Fruit fly (Drosophila melanogaster) whole organism: ENCODE data around the gene CG7382.

Source experiments
- CG8478 ChIP-seq: fragments of >200 bp; optimal IDR thresholded peaks from 2 replicates; lab custom pipeline; 2018; ENCODE audit warnings: inconsistent platforms
- Dll ChIP-seq: fragments of >200 bp; optimal IDR thresholded peaks from 2 replicates; lab custom pipeline; 2017
- EcR ChIP-seq, 2 experiments: fragments of >200 bp; optimal IDR thresholded peaks; 2 replicates each; lab custom pipeline; 2017; ENCODE audit warnings: missing biosample characterization in 2 of 2, missing genetic modification characterization in 2 of 2, missing genetic modification reagents in 2 of 2
- pan ChIP-seq: fragments of >200 bp; optimal IDR thresholded peaks from 2 replicates; lab custom pipeline; 2017
- psq ChIP-seq: fragments of >200 bp; optimal IDR thresholded peaks from 2 replicates; lab custom pipeline; 2017
- usp ChIP-seq: fragments of >200 bp; optimal IDR thresholded peaks from 2 replicates; lab custom pipeline; 2017; ENCODE audit warnings: missing biosample characterization, missing genetic modification characterization, mixed read lengths

Gene CG7382

DNA sequence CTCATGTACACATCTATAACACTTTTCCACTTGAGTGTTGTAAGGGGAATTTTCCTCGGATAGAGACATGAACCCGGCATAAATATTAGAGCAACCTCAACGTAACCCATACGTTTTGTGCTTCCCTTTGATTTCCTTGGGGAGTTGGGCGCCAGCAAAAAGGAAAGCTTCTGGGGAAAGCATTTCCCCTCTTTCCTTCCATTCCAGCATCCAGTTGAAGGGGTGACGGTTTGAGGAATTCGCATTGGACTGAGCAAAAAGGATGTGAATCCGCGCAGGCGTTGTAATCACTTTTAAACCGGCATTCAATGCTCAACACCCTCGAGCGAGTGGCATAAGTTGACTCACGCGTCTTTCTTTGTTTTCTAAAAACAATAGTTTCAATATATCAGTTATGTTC, 4.8 kb downstream of the CG7382 start:
- TF ChIP-seq psq (no peak), CG8478 (lab: Kevin White, UChicago) (no peak), EcR (GFP tag; optimal IDR thresholded peaks at IDR 0.05; lab: Kevin White, UChicago) (no peak), usp (GFP tag; lab: Kevin White, UChicago) (no peak), Dll (no peak), pan (lab: Kevin White, UChicago) (no peak)

DNA sequence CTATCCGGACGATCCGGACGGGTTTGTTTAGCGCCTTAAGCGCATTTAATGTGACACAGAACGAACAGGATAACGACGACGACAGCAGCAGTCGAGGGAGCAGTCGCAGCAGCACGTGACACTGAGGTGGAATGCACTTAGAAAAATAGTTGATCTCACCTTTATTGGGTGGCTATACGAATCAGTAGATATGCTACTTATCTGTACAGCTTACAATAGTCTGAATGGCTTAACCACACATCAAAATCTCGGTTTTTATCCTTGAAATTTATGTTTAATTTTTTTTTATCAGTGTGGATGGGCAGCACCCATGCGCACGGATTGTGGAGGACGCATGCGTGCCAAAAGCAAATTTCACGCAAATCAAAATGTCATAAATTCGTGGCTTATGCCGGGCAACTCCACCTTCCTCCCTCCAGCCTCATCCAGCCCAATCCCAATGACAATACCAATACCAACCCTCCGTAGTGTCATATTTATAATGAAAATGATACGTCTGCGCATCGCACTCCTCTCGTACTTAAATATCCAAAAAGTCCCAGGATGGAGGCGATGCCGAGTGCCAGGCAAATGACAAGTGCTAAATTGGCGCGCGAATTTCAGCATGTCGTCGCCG, 11.8 kb downstream of the CG7382 start:
- no peak for TF ChIP-seq CG8478 (lab: Kevin White, UChicago)
- TF ChIP-seq pan (lab: Kevin White, UChicago), result no peak
- TF ChIP-seq usp (GFP tag; lab: Kevin White, UChicago), result no peak
- TF ChIP-seq Dll, result no peak

DNA sequence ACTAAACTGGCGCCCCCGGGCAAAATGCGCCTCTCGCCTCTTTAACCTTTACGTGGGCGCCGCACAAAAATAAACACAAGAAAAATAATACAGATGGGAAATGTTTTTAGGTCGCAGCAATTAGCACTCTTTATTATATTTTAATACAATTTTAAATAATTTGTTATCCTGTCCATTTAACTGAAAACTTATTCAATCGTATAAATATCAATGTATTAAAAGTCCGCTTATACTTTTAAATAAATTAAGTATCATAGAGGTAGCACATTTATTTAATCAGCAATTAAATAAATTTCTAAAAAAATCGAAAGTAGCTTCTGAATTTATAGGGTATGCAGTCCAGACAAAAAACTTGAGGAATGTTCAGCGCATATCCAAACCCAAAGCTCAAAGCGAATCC, 12.6 kb downstream of the CG7382 start:
- TF ChIP-seq Dll (no peak), pan (lab: Kevin White, UChicago) (no peak), CG8478 (lab: Kevin White, UChicago) (no peak), psq (no peak), EcR (GFP tag; optimal IDR thresholded peaks at IDR 0.05; lab: Kevin White, UChicago) (no peak), usp (GFP tag; lab: Kevin White, UChicago) (no peak)

DNA sequence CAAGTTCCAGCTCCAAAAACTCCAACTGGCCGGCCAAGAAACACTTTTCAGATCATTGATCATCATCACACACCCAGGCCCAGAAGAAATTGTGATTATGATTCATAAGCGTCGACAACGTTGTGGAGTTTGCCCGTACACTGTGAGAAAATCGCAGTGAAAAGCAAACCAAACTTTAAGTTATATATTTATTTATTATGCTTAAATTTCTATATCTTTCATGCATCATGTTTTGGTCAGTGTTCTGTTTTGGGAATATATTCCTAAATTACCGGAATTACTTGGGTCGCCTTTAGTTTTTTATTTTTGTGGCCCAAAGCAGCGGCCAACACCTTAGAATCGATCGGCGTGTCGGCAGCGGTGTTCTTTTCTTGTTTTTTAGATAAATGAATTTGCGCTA, 14.6 kb downstream of the CG7382 start:
- TF ChIP-seq EcR (GFP tag; optimal IDR thresholded peaks at IDR 0.05; lab: Kevin White, UChicago) (no peak), psq (no peak), pan (lab: Kevin White, UChicago) (no peak), Dll (no peak), CG8478 (lab: Kevin White, UChicago) (no peak), usp (GFP tag; lab: Kevin White, UChicago) (no peak)

DNA sequence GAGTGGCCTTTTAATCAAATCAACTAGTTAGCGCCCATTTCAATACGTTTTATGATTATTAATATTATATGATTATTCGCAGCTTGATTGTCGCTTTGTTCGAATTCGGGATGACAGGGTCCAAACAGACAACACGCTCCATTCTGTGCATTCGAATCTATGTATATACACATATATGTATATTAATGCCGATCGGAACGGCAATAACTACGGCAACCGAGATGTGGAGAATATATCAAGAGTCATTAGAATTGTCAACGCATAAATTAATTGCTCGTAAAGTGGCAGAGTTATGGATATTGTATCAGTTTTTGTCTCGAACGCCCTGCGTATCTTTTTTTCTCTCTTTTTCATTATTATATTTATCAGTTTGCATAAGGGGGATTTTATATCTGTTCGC, 16.8 kb downstream of the CG7382 start:
- TF ChIP-seq pan (lab: Kevin White, UChicago) (no peak), psq (no peak), CG8478 (lab: Kevin White, UChicago) (no peak), usp (GFP tag; lab: Kevin White, UChicago) (no peak), EcR (GFP tag; optimal IDR thresholded peaks at IDR 0.05; lab: Kevin White, UChicago) (no peak), Dll (no peak)

DNA sequence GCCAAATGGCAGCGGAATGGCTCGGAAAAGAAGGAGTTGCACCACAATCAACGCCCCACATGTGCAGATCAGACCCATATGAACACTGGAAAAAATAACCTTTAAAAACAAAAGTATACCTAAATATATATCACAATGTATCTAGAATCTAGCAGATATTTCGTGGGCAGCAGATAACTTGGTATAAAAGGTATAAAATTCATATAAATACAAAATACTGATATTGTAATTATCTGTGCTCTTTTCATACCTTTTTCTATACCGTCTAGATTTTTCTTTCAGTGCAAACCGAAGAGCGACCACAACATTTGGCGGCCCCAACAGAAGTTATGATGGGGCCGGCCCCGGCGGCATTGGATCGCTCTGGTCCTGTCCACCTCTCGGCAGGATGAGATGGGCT, 18.4 kb downstream of the CG7382 start:
- TF ChIP-seq usp (GFP tag; lab: Kevin White, UChicago), result no peak
- TF ChIP-seq pan (lab: Kevin White, UChicago), result no peak
- no peak for TF ChIP-seq EcR (GFP tag; optimal IDR thresholded peaks at IDR 0.05; lab: Kevin White, UChicago)
- TF ChIP-seq psq, result no peak
- TF ChIP-seq CG8478 (lab: Kevin White, UChicago), result no peak
- TF ChIP-seq Dll, result no peak

DNA sequence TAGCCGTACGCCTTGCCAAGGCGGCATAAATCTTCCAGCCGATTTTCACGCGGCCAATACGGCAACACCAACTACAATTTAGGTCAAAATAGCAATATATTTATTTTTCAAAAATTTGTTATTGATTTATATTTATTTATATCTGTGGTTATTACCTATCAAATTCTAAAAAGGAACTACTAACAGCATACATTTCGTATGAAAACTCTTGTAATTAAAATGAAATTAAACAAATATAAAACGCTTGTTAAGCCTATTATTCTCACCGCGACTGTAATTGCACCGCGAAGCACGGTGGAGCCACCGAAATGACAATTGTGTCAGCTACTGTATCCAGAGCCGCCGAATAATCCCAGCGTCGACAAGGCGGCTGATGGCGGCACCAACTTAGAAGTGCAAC, 20.2 kb downstream of the CG7382 start:
- TF ChIP-seq CG8478 (lab: Kevin White, UChicago) (no peak), Dll (no peak), psq (no peak), EcR (GFP tag; optimal IDR thresholded peaks at IDR 0.05; lab: Kevin White, UChicago) (no peak), pan (lab: Kevin White, UChicago) (no peak), usp (GFP tag; lab: Kevin White, UChicago) (no peak)

DNA sequence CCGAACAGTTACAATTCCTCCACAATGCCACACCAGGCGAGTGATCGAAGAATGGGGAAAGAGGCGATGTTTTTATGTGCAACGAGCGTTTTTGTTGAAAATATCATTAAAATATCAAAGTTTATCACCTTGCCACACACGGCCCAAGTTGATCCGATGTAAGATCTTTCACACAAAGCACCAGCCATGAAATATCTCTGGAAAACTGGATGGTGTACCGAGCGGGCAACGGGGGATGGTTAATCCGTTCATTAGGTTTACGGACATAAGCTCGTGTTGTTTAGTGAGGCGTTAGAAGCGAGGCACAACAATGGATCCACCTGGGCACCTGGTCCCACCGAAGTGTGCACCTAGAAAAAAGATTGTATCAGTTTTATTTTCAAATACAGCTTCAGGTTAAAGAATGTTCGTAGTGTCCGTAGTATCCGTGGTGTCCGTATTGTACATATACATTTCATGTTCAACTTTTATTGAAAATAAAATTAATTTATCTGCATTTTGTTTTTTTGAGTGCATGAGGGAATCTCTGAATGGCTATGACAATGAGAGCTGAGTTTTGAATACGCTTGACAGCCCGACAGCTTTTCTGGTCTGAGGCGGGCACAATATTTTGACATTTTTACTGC, 23.1 kb downstream of the CG7382 start:
- no peak for TF ChIP-seq EcR (GFP tag; optimal IDR thresholded peaks at IDR 0.05; lab: Kevin White, UChicago)
- no peak for TF ChIP-seq usp (GFP tag; lab: Kevin White, UChicago)
- no peak for TF ChIP-seq psq
- no peak for TF ChIP-seq pan (lab: Kevin White, UChicago)

DNA sequence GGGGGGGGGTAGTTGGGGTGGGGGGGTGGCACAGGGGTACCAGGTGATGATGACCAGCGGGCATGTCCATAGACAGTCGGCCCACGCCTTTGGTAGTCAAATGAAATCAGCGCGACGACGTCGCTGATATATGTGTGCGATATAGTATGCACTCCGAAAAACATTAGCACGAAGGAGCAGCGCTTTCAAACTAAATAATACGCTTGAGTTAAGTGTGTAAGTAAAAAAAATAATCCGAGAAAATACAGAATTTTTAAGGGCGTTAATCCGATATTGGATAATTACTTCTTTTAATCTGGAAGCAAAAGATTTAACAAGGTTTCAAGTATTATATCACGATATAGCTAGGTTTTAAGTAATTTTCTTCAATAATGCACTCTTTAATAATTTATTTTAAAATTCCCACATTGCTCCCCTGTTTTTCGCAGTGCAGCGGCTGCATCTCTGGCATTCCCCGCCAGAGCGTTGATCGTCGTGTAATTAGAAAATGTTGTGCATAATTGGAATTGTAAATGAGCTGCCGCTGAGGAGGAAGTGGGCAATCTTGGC, 24.8 kb downstream of the CG7382 start:
- no peak for TF ChIP-seq EcR (GFP tag; optimal IDR thresholded peaks at IDR 0.05; lab: Kevin White, UChicago)
- no peak for TF ChIP-seq psq
- no peak for TF ChIP-seq usp (GFP tag; lab: Kevin White, UChicago)
- TF ChIP-seq pan (lab: Kevin White, UChicago), result no peak
- TF ChIP-seq Dll, result no peak
- TF ChIP-seq CG8478 (lab: Kevin White, UChicago), result no peak

DNA sequence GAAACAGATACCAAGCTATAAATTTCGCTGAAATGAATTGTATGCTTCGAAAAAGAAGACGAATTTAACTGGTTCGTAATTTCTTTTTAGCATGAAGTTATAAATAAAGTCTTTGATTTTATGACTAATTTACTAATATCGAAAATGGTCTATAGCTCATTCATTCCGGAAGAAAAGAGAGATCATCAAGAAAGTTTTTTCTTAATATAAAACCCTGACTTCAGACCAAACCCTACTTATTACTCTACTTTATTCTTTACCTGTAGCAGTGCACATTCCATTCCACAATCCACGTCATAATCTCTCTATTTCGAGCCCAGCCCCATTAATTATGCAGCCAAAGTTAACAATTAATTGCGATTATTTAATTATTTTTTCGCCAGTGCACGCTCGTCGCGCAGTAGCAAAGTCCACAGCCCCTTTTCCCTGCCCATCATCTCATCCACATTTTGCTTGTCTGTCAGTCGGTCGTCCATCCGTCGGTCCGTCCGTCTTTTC, 25.7 kb downstream of the CG7382 start:
- no peak for TF ChIP-seq CG8478 (lab: Kevin White, UChicago)
- TF ChIP-seq psq, result no peak
- TF ChIP-seq Dll, result no peak
- TF ChIP-seq EcR (GFP tag; optimal IDR thresholded peaks at IDR 0.05; lab: Kevin White, UChicago), result no peak
- no peak for TF ChIP-seq pan (lab: Kevin White, UChicago)
- TF ChIP-seq usp (GFP tag; lab: Kevin White, UChicago), result no peak

DNA sequence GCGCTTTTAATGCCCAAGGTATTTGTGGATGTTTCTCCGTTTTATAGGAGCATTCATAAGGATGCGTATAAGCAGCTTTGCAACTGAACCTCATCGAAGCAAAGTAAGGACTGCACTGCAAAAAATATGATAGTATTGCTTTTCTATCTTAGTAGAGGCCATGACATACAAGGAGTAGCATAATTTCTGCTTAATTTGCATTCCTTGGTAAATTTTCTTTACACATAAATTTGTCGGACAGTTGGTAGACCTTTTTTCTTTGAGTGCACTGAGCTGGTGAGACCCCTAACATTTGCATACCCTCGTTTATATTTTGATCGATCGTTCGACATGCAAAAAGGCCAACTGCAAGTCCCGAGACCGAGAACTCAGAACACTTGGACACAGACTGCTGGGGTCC, 26.8 kb downstream of the CG7382 start:
- TF ChIP-seq psq (no peak), CG8478 (lab: Kevin White, UChicago) (no peak), EcR (GFP tag; optimal IDR thresholded peaks at IDR 0.05; lab: Kevin White, UChicago) (no peak), pan (lab: Kevin White, UChicago) (no peak), Dll (no peak), usp (GFP tag; lab: Kevin White, UChicago) (no peak)

DNA sequence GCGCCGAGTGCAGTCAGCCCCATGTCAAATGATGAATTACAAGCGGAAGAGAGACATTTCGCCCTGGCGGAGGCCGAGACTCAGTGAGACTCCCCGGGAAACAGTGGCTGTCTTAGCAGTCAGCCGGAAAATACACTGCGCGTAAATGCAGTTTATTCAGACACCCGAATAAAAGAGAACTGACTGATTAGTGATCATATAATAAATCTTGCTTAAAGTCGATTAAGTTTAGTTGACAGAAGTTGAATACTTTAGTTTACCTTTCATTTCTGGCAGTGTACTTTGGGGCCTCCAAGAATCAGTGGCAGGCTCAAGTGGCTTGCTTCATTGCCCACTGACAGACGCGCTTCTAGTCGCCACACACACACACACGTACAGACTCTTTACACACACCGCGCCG, 28.5 kb downstream of the CG7382 start:
- no peak for TF ChIP-seq CG8478 (lab: Kevin White, UChicago)
- TF ChIP-seq pan (lab: Kevin White, UChicago), result no peak
- TF ChIP-seq psq, result no peak
- TF ChIP-seq Dll, result no peak
- no peak for TF ChIP-seq EcR (GFP tag; optimal IDR thresholded peaks at IDR 0.05; lab: Kevin White, UChicago)
- no peak for TF ChIP-seq usp (GFP tag; lab: Kevin White, UChicago)
